Worm (Caenorhabditis elegans) whole organism, late embryonic: Measurements from ENCODE around the gene ZK1010.8.

ENCODE experiments used
- C08G9.2 ChIP-seq: sonication (generic microtip); optimal IDR thresholded peaks from 2 replicates; lab custom pipeline; 2016; ENCODE audit warnings: mild to moderate bottlenecking, missing genetic modification characterization, moderate library complexity, missing compliant biosample characterization
- ahr-1 ChIP-seq: sonication (generic microtip); optimal IDR thresholded peaks from 2 replicates; lab custom pipeline; 2016; ENCODE audit warnings: missing genetic modification characterization, missing compliant biosample characterization
- dve-1 ChIP-seq: sonication (generic microtip); optimal IDR thresholded peaks from 2 replicates; lab custom pipeline; 2017; ENCODE audit warnings: antibody characterized with exemption, mild to moderate bottlenecking, missing genetic modification characterization, missing compliant biosample characterization
- fkh-10 ChIP-seq: fragments of 150-350 bp; optimal IDR thresholded peaks from 2 replicates; lab custom pipeline; 2014; ENCODE audit warnings: missing biosample characterization, missing genetic modification reagents, missing genetic modification characterization
- gmeb-2 ChIP-seq: sonication (generic microtip); optimal IDR thresholded peaks from 2 replicates; lab custom pipeline; 2016; ENCODE audit warnings: missing genetic modification characterization, inconsistent platforms, missing compliant biosample characterization
- nhr-11 ChIP-seq: fragments of 150-350 bp; optimal IDR thresholded peaks from 2 replicates; lab custom pipeline; 2014; ENCODE audit warnings: missing biosample characterization, missing genetic modification characterization

ce11 chrIII:12977559-12977958 is 22.9 kb downstream of the ZK1010.8 start, which contains the start of gene ZK1010.2:
- no peak for TF ChIP-seq dve-1 (tag; lab: Kevin White, UChicago)
- TF ChIP-seq C08G9.2, result no peak
- no peak for TF ChIP-seq nhr-11 (tag; lab: Kevin White, UChicago)
- no peak for TF ChIP-seq ahr-1 (tag; lab: Kevin White, UChicago)
- no peak for TF ChIP-seq fkh-10 (GFP tag; lab: Kevin White, UChicago)
- TF ChIP-seq gmeb-2 (tag; lab: Kevin White, UChicago), result no peak
